Worm (Caenorhabditis elegans) whole organism, L3 larva: Measurements from ENCODE around the gene C13A2.1.
"Not testable (repeated sequence)": the region's sequence is repeated elsewhere in the genome, so short reads cannot be mapped to it uniquely, and the experiment has no call there.

Experiments used
- aly-2 ChIP-seq: fragments of 150-350 bp; optimal IDR thresholded peaks from 2 replicates; lab custom pipeline; 2014; ENCODE audit warnings: missing biosample characterization, missing genetic modification characterization
- ceh-16 ChIP-seq: sonication (generic microtip); optimal IDR thresholded peaks from 2 replicates; lab custom pipeline; 2017; ENCODE audit warnings: missing biosample characterization, missing genetic modification characterization
- ceh-82 ChIP-seq: fragments of 150-350 bp; optimal IDR thresholded peaks from 2 replicates; lab custom pipeline; 2014; ENCODE audit warnings: missing biosample characterization, missing genetic modification characterization
- egl-5 ChIP-seq: fragments of 150-350 bp; optimal IDR thresholded peaks from 2 replicates; lab custom pipeline; 2017; ENCODE audit warnings: missing biosample characterization, missing genetic modification reagents, missing genetic modification characterization, inconsistent platforms
- elt-1 ChIP-seq: fragments of 150-350 bp; optimal IDR thresholded peaks from 2 replicates; lab custom pipeline; 2014; ENCODE audit warnings: missing biosample characterization, missing genetic modification characterization
- eor-1 ChIP-seq, 2 experiments: fragments of 150-350 bp; optimal IDR thresholded peaks; 2 replicates each; lab custom pipeline; 2014 to 2018; ENCODE audit warnings: missing biosample characterization in 2 of 2, missing genetic modification characterization in 2 of 2
- fkh-10 ChIP-seq: sonication (generic microtip); optimal IDR thresholded peaks from 2 replicates; lab custom pipeline; 2017; ENCODE audit warnings: missing biosample characterization, missing genetic modification reagents, missing genetic modification characterization
- fkh-2 ChIP-seq: fragments of 150-350 bp; optimal IDR thresholded peaks from 2 replicates; lab custom pipeline; 2014; ENCODE audit warnings: missing biosample characterization, missing genetic modification reagents, missing genetic modification characterization
- fos-1 ChIP-seq: fragments of 150-350 bp; optimal IDR thresholded peaks from 2 replicates; lab custom pipeline; 2014; ENCODE audit warnings: missing biosample characterization, missing genetic modification characterization
- hmg-11 ChIP-seq: sonication (generic microtip); optimal IDR thresholded peaks from 2 replicates; lab custom pipeline; 2016; ENCODE audit warnings: missing genetic modification characterization, missing compliant biosample characterization
- jun-1 ChIP-seq: fragments of 150-350 bp; optimal IDR thresholded peaks from 2 replicates; lab custom pipeline; 2014; ENCODE audit warnings: missing biosample characterization, missing genetic modification reagents, missing genetic modification characterization
- lin-15B ChIP-seq: fragments of 150-350 bp; optimal IDR thresholded peaks from 2 replicates; lab custom pipeline; 2014; ENCODE audit warnings: missing biosample characterization, missing genetic modification characterization
- lsy-12 ChIP-seq: sonication (generic microtip); optimal IDR thresholded peaks from 2 replicates; lab custom pipeline; 2016; ENCODE audit warnings: mild to moderate bottlenecking, missing genetic modification characterization, missing compliant biosample characterization
- mdl-1 ChIP-seq: fragments of 150-350 bp; optimal IDR thresholded peaks from 2 replicates; lab custom pipeline; 2014; ENCODE audit warnings: missing biosample characterization, missing genetic modification characterization
- nfya-1 ChIP-seq: sonication (generic microtip); optimal IDR thresholded peaks from 2 replicates; lab custom pipeline; 2017; ENCODE audit warnings: missing genetic modification characterization, mild to moderate bottlenecking, missing compliant biosample characterization, antibody characterized with exemption, moderate library complexity; ENCODE audit not compliant: insufficient read depth
- nhr-237 ChIP-seq: fragments of 150-350 bp; optimal IDR thresholded peaks from 2 replicates; lab custom pipeline; 2014; ENCODE audit warnings: missing biosample characterization, missing genetic modification characterization
- nhr-25 ChIP-seq: sonication (generic microtip); optimal IDR thresholded peaks from 2 replicates; lab custom pipeline; 2017; ENCODE audit warnings: missing biosample characterization, missing genetic modification characterization
- nhr-28 ChIP-seq: fragments of 150-350 bp; optimal IDR thresholded peaks from 2 replicates; lab custom pipeline; 2014; ENCODE audit warnings: missing biosample characterization, missing genetic modification characterization
- nhr-43 ChIP-seq: sonication (generic microtip); optimal IDR thresholded peaks from 2 replicates; lab custom pipeline; 2016; ENCODE audit warnings: mild to moderate bottlenecking, missing genetic modification characterization, missing compliant biosample characterization; ENCODE audit not compliant: poor library complexity, severe bottlenecking
- nhr-67 ChIP-seq: fragments of 150-350 bp; optimal IDR thresholded peaks from 2 replicates; lab custom pipeline; 2014; ENCODE audit warnings: missing biosample characterization, missing genetic modification characterization
- nhr-77 ChIP-seq: fragments of 150-350 bp; optimal IDR thresholded peaks from 2 replicates; lab custom pipeline; 2014; ENCODE audit warnings: missing biosample characterization, missing genetic modification characterization
- pha-4 ChIP-seq: fragments of 150-350 bp; optimal IDR thresholded peaks from 2 replicates; lab custom pipeline; 2014; ENCODE audit warnings: missing biosample characterization, missing genetic modification reagents, missing genetic modification characterization
- pqm-1 ChIP-seq: fragments of 150-350 bp; optimal IDR thresholded peaks from 2 replicates; lab custom pipeline; 2017; ENCODE audit warnings: missing biosample characterization, missing genetic modification characterization, inconsistent platforms
- sea-2 ChIP-seq: fragments of 150-350 bp; sonication (generic microtip); optimal IDR thresholded peaks from 4 replicates; lab custom pipeline; 2014; ENCODE audit warnings: missing biosample characterization, missing genetic modification reagents, missing genetic modification characterization
- tbx-2 ChIP-seq: sonication (generic microtip); optimal IDR thresholded peaks from 2 replicates; lab custom pipeline; 2016; ENCODE audit warnings: mild to moderate bottlenecking, missing genetic modification characterization, missing compliant biosample characterization
- unc-39 ChIP-seq: sonication (generic microtip); optimal IDR thresholded peaks from 4 replicates; lab custom pipeline; 2017; ENCODE audit warnings: missing biosample characterization, missing genetic modification characterization
- unc-62 ChIP-seq: fragments of 150-350 bp; sonication (generic microtip); optimal IDR thresholded peaks from 4 replicates; lab custom pipeline; 2014; ENCODE audit warnings: missing biosample characterization, missing genetic modification reagents, missing genetic modification characterization
- zag-1 ChIP-seq: fragments of 150-350 bp; optimal IDR thresholded peaks from 2 replicates; lab custom pipeline; 2014; ENCODE audit warnings: missing biosample characterization, missing genetic modification characterization
- ztf-11 ChIP-seq: fragments of 150-350 bp; optimal IDR thresholded peaks from 2 replicates; lab custom pipeline; 2014; ENCODE audit warnings: missing biosample characterization, missing genetic modification characterization
- ztf-4 ChIP-seq: fragments of 150-350 bp; optimal IDR thresholded peaks from 2 replicates; lab custom pipeline; 2014; ENCODE audit warnings: missing biosample characterization, missing genetic modification characterization

Gene C13A2.1

ce11 chrV:7282037-7282436, 6.8 kb upstream of the C13A2.1 start, which contains the start of gene C13A2.3:
TSS of gene C13A2.3 (plus strand) at chrV:7282337.
- TF ChIP-seq ztf-11 (tag; lab: Kevin White, UChicago), result no peak

- TF ChIP-seq eor-1 (tag; optimal IDR thresholded peaks at IDR 0.05; lab: Kevin White, UChicago) (no peak), ceh-82 (tag; lab: Kevin White, UChicago) (no peak)
- TF ChIP-seq, all 47 proteins: peak for 0
Observed at ce11 chrV:7295270-7295669, 6.5 kb downstream of the C13A2.1 start, which contains the start of gene F07G11.4. TSS of gene F07G11.4 (minus strand) at chrV:7295370.

ce11 chrV:7297263-7297662, 8.5 kb downstream of the C13A2.1 start, which contains the start of gene srj-32:
TSS of gene srj-32 (minus strand) at chrV:7297363.
- TF ChIP-seq fkh-2, result no peak
- TF ChIP-seq pqm-1, result no peak
- TF ChIP-seq mdl-1 (tag; lab: Kevin White, UChicago), result no peak
- no peak for TF ChIP-seq nhr-77 (tag; lab: Kevin White, UChicago)
- no peak for TF ChIP-seq unc-39 (tag; lab: Kevin White, UChicago)
- no peak for TF ChIP-seq unc-62
- no peak for TF ChIP-seq nhr-43 (tag; lab: Kevin White, UChicago)
- no peak for TF ChIP-seq nhr-67 (tag; lab: Kevin White, UChicago)
- TF ChIP-seq ztf-4 (tag; lab: Kevin White, UChicago), result no peak
- no peak for TF ChIP-seq nhr-237
- no peak for TF ChIP-seq nfya-1
- no peak for TF ChIP-seq hmg-11 (tag; lab: Kevin White, UChicago)
- no peak for TF ChIP-seq pha-4 (tag; lab: Kevin White, UChicago)
- TF ChIP-seq nhr-25 (tag; lab: Kevin White, UChicago), result no peak

DNA sequence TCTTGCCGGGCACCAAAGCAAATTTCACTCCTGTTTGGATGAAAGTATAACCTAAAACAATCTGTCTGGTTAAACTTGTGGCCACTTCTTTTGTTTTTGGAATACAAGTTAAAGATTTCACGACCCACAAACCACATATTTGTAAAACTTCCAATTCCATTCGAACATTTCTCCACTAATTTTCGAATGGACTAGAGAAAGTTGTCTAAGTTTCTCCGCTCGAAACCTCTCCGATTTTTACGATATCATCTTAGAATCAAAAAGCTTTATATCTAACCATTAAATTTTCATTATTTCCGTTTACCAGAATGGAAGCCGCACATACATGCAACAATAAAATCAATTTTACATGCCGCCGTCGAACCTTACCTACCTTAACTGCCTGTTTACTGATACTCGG, 9.7 kb downstream of the C13A2.1 start, which contains the start of gene F07G11.3:
Gene F07G11.3, plus strand, starts transcription at position 301 of the 400 bp plus-strand sequence.
- TF ChIP-seq unc-39 (tag; lab: Kevin White, UChicago), result no peak
- TF ChIP-seq nhr-77 (tag; lab: Kevin White, UChicago), result no peak
- TF ChIP-seq unc-62, result no peak
- no peak for TF ChIP-seq lin-15B (tag; lab: Kevin White, UChicago)
- TF ChIP-seq fkh-10 (GFP tag; lab: Kevin White, UChicago), result no peak
- no peak for TF ChIP-seq eor-1 (tag; optimal IDR thresholded peaks at IDR 0.05; lab: Kevin White, UChicago)
- no peak for TF ChIP-seq sea-2 (GFP tag; lab: Kevin White, UChicago)
- TF ChIP-seq ztf-4 (tag; lab: Kevin White, UChicago), result no peak
- TF ChIP-seq egl-5 (tag; lab: Kevin White, UChicago), result no peak
- no peak for TF ChIP-seq zag-1 (tag; lab: Kevin White, UChicago)
- TF ChIP-seq elt-1, result no peak

ce11 chrV:7304506-7304905, 15.7 kb downstream of the C13A2.1 start, which contains the start of gene F07G11.2:
TSS of gene F07G11.2 (plus strand) at chrV:7304806.
- TF ChIP-seq fos-1, mdl-1, lsy-12 (tag; lab: Kevin White, UChicago): not testable (repeated sequence)
- TF ChIP-seq, all 47 proteins: peak for 0; not testable (repeated sequence) for 47

ce11 chrV:7307089-7307488, 18.3 kb downstream of the C13A2.1 start, which contains the start of gene F07G11.1:
TSS of gene F07G11.1 (plus strand) at chrV:7307389.
- TF ChIP-seq egl-5 (tag; lab: Kevin White, UChicago) (no peak), ceh-16 (tag; lab: Kevin White, UChicago) (no peak), jun-1 (tag; lab: Kevin White, UChicago) (no peak), aly-2 (no peak), tbx-2 (tag; lab: Kevin White, UChicago) (no peak), fkh-10 (GFP tag; lab: Kevin White, UChicago) (no peak), nhr-28 (tag; lab: Kevin White, UChicago) (no peak), nhr-77 (tag; lab: Kevin White, UChicago) (no peak), ztf-4 (tag; lab: Kevin White, UChicago) (no peak), nhr-67 (tag; lab: Kevin White, UChicago) (no peak), mdl-1 (tag; lab: Kevin White, UChicago) (no peak)
